Worm (Caenorhabditis elegans) whole organism, L3 larva: ENCODE results near the gene K10B4.3.

Experiments used
- aly-2 ChIP-seq: fragments of 150-350 bp; optimal IDR thresholded peaks from 2 replicates; lab custom pipeline; 2014; ENCODE audit warnings: missing biosample characterization, missing genetic modification characterization
- ama-1 ChIP-seq: fragments of 150-350 bp; optimal IDR thresholded peaks from 2 replicates; lab custom pipeline; 2018
- elt-3 ChIP-seq, 3 experiments: fragments of 150-350 bp in 1 of 3; sonication (generic microtip) in 2 of 3; optimal IDR thresholded peaks; 2 replicates in 2 of 3; 4 replicates in 1 of 3; lab custom pipeline; 2014 to 2017; ENCODE audit warnings: missing biosample characterization in 3 of 3, missing genetic modification characterization in 3 of 3
- lin-39 ChIP-seq: fragments of 150-350 bp; optimal IDR thresholded peaks from 2 replicates; lab custom pipeline; 2018; ENCODE audit warnings: missing biosample characterization, missing genetic modification reagents, missing genetic modification characterization
- lsy-12 ChIP-seq: sonication (generic microtip); optimal IDR thresholded peaks from 2 replicates; lab custom pipeline; 2016; ENCODE audit warnings: mild to moderate bottlenecking, missing genetic modification characterization, missing compliant biosample characterization
- nhr-76 ChIP-seq: fragments of 150-350 bp; sonication (generic microtip); optimal IDR thresholded peaks from 5 replicates; lab custom pipeline; 2014; ENCODE audit warnings: missing biosample characterization, missing genetic modification characterization
- pha-4 ChIP-seq: fragments of 150-350 bp; optimal IDR thresholded peaks from 2 replicates; lab custom pipeline; 2014; ENCODE audit warnings: missing biosample characterization, missing genetic modification reagents, missing genetic modification characterization
- unc-62 ChIP-seq: fragments of 150-350 bp; sonication (generic microtip); optimal IDR thresholded peaks from 4 replicates; lab custom pipeline; 2014; ENCODE audit warnings: missing biosample characterization, missing genetic modification reagents, missing genetic modification characterization
- zag-1 ChIP-seq: fragments of 150-350 bp; optimal IDR thresholded peaks from 2 replicates; lab custom pipeline; 2014; ENCODE audit warnings: missing biosample characterization, missing genetic modification characterization
- ztf-4 ChIP-seq: fragments of 150-350 bp; optimal IDR thresholded peaks from 2 replicates; lab custom pipeline; 2014; ENCODE audit warnings: missing biosample characterization, missing genetic modification characterization

DNA sequence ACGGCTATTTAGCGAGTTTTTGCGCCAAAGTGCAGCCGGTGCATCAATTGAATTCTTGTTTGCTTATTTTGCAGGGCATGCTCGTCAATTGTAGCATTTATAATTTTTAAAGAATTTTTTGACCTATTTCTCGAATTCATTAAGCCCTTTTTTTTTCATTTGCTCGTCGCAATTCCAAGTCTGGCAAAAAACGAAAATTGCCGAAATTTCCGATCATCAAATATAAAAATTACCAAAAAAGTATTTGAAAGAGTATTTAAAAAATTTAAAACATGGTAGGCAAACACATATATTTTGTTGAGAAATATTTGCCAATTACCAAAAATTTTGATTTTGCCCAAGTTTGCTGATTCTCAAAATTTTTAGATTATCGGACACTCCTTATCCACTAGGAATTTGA, 36.9 kb downstream of the K10B4.3 start, which contains the start of gene C50D2.6:
- no peak for TF ChIP-seq elt-3 (tag; optimal IDR thresholded peaks at IDR 0.05; lab: Kevin White, UChicago)
- no peak for TF ChIP-seq lsy-12 (tag; lab: Kevin White, UChicago)
- TF ChIP-seq ztf-4: no peak
- no peak for TF ChIP-seq zag-1 (tag; lab: Kevin White, UChicago)
- no peak for TF ChIP-seq aly-2
- no peak for TF ChIP-seq lin-39
- TF ChIP-seq pha-4 (tag; lab: Kevin White, UChicago): no peak
- TF ChIP-seq ama-1 (lab: Kevin White, UChicago): no peak
- TF ChIP-seq unc-62 (GFP tag; lab: Kevin White, UChicago): no peak
- no peak for TF ChIP-seq nhr-76 (tag; lab: Kevin White, UChicago)
